Fruit fly (Drosophila melanogaster) whole organism, wandering third instar larva: ENCODE results near the gene Targ3.

Experiments used
- N ChIP-seq: fragments of >200 bp; optimal IDR thresholded peaks from 2 replicates; lab custom pipeline; 2018; ENCODE audit warnings: missing biosample characterization, missing external identifiers, missing genetic modification characterization
- Sp1 ChIP-seq: fragments of 200-800 bp; sonication (Bioruptor generic); optimal IDR thresholded peaks from 3 replicates; lab custom pipeline; 2019; ENCODE audit warnings: missing biosample characterization, mild to moderate bottlenecking, missing genetic modification characterization, moderate library complexity
- dsf ChIP-seq: sonication (Bioruptor generic); optimal IDR thresholded peaks from 2 replicates; lab custom pipeline; 2016; ENCODE audit warnings: missing biosample characterization, missing genetic modification characterization, borderline replicate concordance

- no peak for TF ChIP-seq N (GFP tag; lab: Kevin White, UChicago)
- no peak for TF ChIP-seq Sp1
- no peak for TF ChIP-seq dsf (GFP tag; lab: Kevin White, UChicago)
Observed at dm6 chr3L:21243417-21243816, 46.8 kb downstream of the Targ3 start.
